Fruit fly (Drosophila melanogaster): ENCODE results near the gene eg.
A peak's percentile ranks its signal among the peaks of the same experiment; 100 is the strongest.

The eg gene

DNA sequence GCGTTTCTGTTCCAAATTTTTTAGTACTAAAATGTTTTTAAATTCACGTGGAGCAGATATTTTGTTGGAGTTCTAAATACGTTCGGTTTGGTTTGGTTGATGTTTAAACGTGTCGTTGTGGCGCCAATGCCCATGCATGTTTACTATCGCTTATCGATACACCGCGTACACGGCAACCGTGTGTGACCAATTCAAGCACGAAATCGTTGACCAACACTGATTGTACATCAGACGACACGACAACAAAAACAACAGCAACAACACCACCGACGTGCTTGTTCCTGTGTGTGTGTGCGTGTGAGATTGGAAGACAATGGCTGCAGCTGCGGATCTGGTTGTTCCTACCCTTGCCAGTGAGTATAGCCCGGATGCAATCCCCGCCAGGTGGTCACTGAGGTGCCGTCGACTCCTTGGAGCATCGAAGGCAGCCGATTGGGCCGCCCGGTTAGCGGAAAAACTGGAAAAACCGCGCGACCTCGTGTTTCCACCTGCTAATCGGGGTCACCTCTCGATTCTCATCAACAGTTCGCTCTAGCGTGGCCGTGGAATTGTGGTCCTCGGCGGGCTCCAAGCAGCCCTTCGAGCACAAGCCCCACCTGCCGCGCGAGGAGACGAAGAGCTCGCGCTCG, 16.3 kb downstream of the eg start, which contains the start of gene eIF2A (continued):
- TF ChIP-seq salr (GFP tag; optimal IDR thresholded peaks at IDR 0.05) (no peak), CG6854 (GFP tag; optimal IDR thresholded peaks at IDR 0.05) (no peak), CG6276 (GFP tag; optimal IDR thresholded peaks at IDR 0.05) (no peak), Eip93F (GFP tag; optimal IDR thresholded peaks at IDR 0.05) (no peak), CG6808 (GFP tag; optimal IDR thresholded peaks at IDR 0.05) (no peak), CG3919 (GFP tag; optimal IDR thresholded peaks at IDR 0.05) (peak; percentile 63), Ets96B (tag; optimal IDR thresholded peaks at IDR 0.05) (no peak), vri (GFP tag; optimal IDR thresholded peaks at IDR 0.05) (no peak), acj6 (GFP tag; optimal IDR thresholded peaks at IDR 0.05) (no peak), CG7368 (GFP tag; optimal IDR thresholded peaks at IDR 0.05) (peak; percentile 12), Smox (GFP tag; optimal IDR thresholded peaks at IDR 0.05) (no peak), CG16779 (tag; optimal IDR thresholded peaks at IDR 0.05) (no peak), CG32006 (GFP tag; optimal IDR thresholded peaks at IDR 0.05) (no peak), CG8319 (GFP tag; optimal IDR thresholded peaks at IDR 0.05) (peak; percentile 99), CG1621 (tag; optimal IDR thresholded peaks at IDR 0.05) (peak; percentile 23), ss (GFP tag; optimal IDR thresholded peaks at IDR 0.05) (peak in 1 of 2 experiments; percentile 46), Gug (GFP tag; IDR thresholded peaks at IDR 0.05) (no peak), Met (GFP tag; optimal IDR thresholded peaks at IDR 0.05) (no peak), Sox15 (GFP tag; optimal IDR thresholded peaks at IDR 0.05) (no peak), pdm3 (GFP tag; optimal IDR thresholded peaks at IDR 0.05) (no peak), fd59A (GFP tag; optimal IDR thresholded peaks at IDR 0.05) (no peak), CG11902 (GFP tag; optimal IDR thresholded peaks at IDR 0.05) (no peak), Blimp-1 (GFP tag; optimal IDR thresholded peaks at IDR 0.05) (no peak), fkh (GFP tag; optimal IDR thresholded peaks at IDR 0.05) (no peak), svp (GFP tag) (peak; percentile 85), CG31627 (GFP tag; optimal IDR thresholded peaks at IDR 0.05) (peak; percentile 57), eg (GFP tag; IDR thresholded peaks at IDR 0.05) (no peak; the same call in 2 of the 3 replicates), Hr39 (GFP tag; optimal IDR thresholded peaks at IDR 0.05) (peak; percentile 34), achi (GFP tag; optimal IDR thresholded peaks at IDR 0.05) (peak; percentile 1), net (GFP tag; optimal IDR thresholded peaks at IDR 0.05) (no peak), Sox102F (GFP tag; optimal IDR thresholded peaks at IDR 0.05) (no peak), CG9139 (GFP tag; optimal IDR thresholded peaks at IDR 0.05) (no peak), esn (GFP tag; optimal IDR thresholded peaks at IDR 0.05) (peak; percentile 71)

dm6 chr3L:21827130-21827529, 18.6 kb downstream of the eg start:
- peak; percentile 95 for TF ChIP-seq svp (GFP tag)
- TF ChIP-seq ss (GFP tag; optimal IDR thresholded peaks at IDR 0.05): no peak

DNA sequence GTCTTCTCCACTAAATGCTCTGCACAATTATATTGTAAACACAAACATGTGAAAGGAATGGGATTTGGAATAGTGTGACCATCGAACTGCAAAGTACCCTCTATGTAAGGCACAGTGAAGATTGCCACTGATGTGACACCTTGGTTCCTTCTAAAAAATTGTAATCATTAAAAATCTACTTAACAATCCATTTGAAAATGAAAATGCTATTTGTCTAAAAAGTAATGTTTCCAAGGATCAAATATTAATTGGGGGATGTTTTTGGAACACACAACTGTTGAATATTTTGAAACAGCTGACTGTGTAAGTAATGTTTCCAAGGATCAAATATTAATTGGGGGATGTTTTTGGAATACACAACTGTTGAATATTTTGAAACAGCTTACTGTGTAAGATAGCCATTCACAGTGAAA, 19.7 kb downstream of the eg start, which contains the start of gene CG32448:
Gene CG32448 (minus strand): TSS at position 304 of the 413 bp plus-strand sequence.
- TF ChIP-seq Lpt (GFP tag; optimal IDR thresholded peaks at IDR 0.05): no peak
- TF ChIP-seq topi (GFP tag; optimal IDR thresholded peaks at IDR 0.05): peak; percentile 60
- TF ChIP-seq CG6163 (GFP tag; IDR thresholded peaks at IDR 0.05): peak; percentile 74
- TF ChIP-seq CG6276 (GFP tag; optimal IDR thresholded peaks at IDR 0.05): no peak
- TF ChIP-seq Eip75B (GFP tag; optimal IDR thresholded peaks at IDR 0.05): peak; percentile 65
- TF ChIP-seq CG31627 (GFP tag; optimal IDR thresholded peaks at IDR 0.05): peak; percentile 82
- TF ChIP-seq Gug (GFP tag; IDR thresholded peaks at IDR 0.05): peak; percentile 58
- peak; percentile 65 for TF ChIP-seq CG15336 (GFP tag; IDR thresholded peaks at IDR 0.05)
- TF ChIP-seq Sox14 (GFP tag; optimal IDR thresholded peaks at IDR 0.05): peak; percentile 78
- TF ChIP-seq Sox102F (GFP tag; optimal IDR thresholded peaks at IDR 0.05): no peak
- peak; percentile 73 for TF ChIP-seq Hr4 (GFP tag; optimal IDR thresholded peaks at IDR 0.05)
- no peak for TF ChIP-seq CG10631 (GFP tag; optimal IDR thresholded peaks at IDR 0.05)
- no peak for TF ChIP-seq fd85E (GFP tag; optimal IDR thresholded peaks at IDR 0.05)
- peak; percentile 42 for TF ChIP-seq CG6792 (GFP tag; optimal IDR thresholded peaks at IDR 0.05)
- TF ChIP-seq esn (GFP tag; optimal IDR thresholded peaks at IDR 0.05): peak; percentile 76
- TF ChIP-seq Eip93F (GFP tag; optimal IDR thresholded peaks at IDR 0.05): no peak
- peak; percentile 42 for TF ChIP-seq achi (GFP tag; optimal IDR thresholded peaks at IDR 0.05)
- peak; percentile 41 for TF ChIP-seq net (GFP tag; optimal IDR thresholded peaks at IDR 0.05)
- peak; percentile 56 for TF ChIP-seq CG7368 (GFP tag; optimal IDR thresholded peaks at IDR 0.05)
- peak; percentile 87 for TF ChIP-seq svp (GFP tag)
- TF ChIP-seq Eip78C (GFP tag): peak; percentile 89
- TF ChIP-seq lz (GFP tag; optimal IDR thresholded peaks at IDR 0.05): peak; percentile 78
- TF ChIP-seq fkh (GFP tag; optimal IDR thresholded peaks at IDR 0.05): peak; percentile 46
- TF ChIP-seq CG11294 (GFP tag; IDR thresholded peaks at IDR 0.05): peak; percentile 45; the same call in 1 of the 2 replicates
- TF ChIP-seq Sox15 (GFP tag; optimal IDR thresholded peaks at IDR 0.05): peak; percentile 56
- TF ChIP-seq CG8119 (GFP tag; IDR thresholded peaks at IDR 0.05): peak; percentile 53
- peak; percentile 7 for TF ChIP-seq dac (GFP tag; optimal IDR thresholded peaks at IDR 0.05)
